Worm (Caenorhabditis elegans) whole organism, dauer: ENCODE data around the gene psf-1.

Experiments used
- unc-62 ChIP-seq: sonication (generic microtip); optimal IDR thresholded peaks from 2 replicates; lab custom pipeline; 2017; ENCODE audit warnings: missing biosample characterization, missing genetic modification reagents, missing genetic modification characterization

psf-1 gene

ce11 chrII:9967999-9968706 lies at the start of gene psf-1, which contains the start of gene R53.4:
Gene psf-1, plus strand, starts transcription at chrII:9968673.
Gene R53.4, minus strand, starts transcription at chrII:9968049.
- TF ChIP-seq unc-62 (GFP tag; lab: Kevin White, UChicago) = no peak

- no peak for TF ChIP-seq unc-62 (GFP tag; lab: Kevin White, UChicago)
Measured at ce11 chrII:9920468-9920867, 48.0 kb upstream of the psf-1 start, which contains the start of gene pho-10. Gene pho-10, minus strand, starts transcription at chrII:9920568.

ce11 chrII:9921622-9922269 lies 46.7 kb upstream of the psf-1 start, which contains the start of gene C05C10.2:
Gene C05C10.2, plus strand, starts transcription at chrII:9922219.
- no peak for TF ChIP-seq unc-62 (GFP tag; lab: Kevin White, UChicago)

ce11 chrII:9928470-9928869 lies 40.0 kb upstream of the psf-1 start:
- no peak for TF ChIP-seq unc-62 (GFP tag; lab: Kevin White, UChicago)

ce11 chrII:9931012-9931411 lies 37.5 kb upstream of the psf-1 start:
- no peak for TF ChIP-seq unc-62 (GFP tag; lab: Kevin White, UChicago)

- no peak for TF ChIP-seq unc-62 (GFP tag; lab: Kevin White, UChicago)
Measured at ce11 chrII:9931476-9931875, 37.0 kb upstream of the psf-1 start, which contains the start of gene pho-11. Gene pho-11, plus strand, starts transcription at chrII:9931849.

ce11 chrII:9933947-9934383 lies 34.5 kb upstream of the psf-1 start:
- no peak for TF ChIP-seq unc-62 (GFP tag; lab: Kevin White, UChicago)

- no peak for TF ChIP-seq unc-62 (GFP tag; lab: Kevin White, UChicago)
Measured at ce11 chrII:9934570-9934969, 33.9 kb upstream of the psf-1 start.

- no peak for TF ChIP-seq unc-62 (GFP tag; lab: Kevin White, UChicago)
Measured at ce11 chrII:9935044-9935599, 33.4 kb upstream of the psf-1 start.

ce11 chrII:9935664-9936063 lies 32.8 kb upstream of the psf-1 start:
- TF ChIP-seq unc-62 (GFP tag; lab: Kevin White, UChicago) = no peak

- no peak for TF ChIP-seq unc-62 (GFP tag; lab: Kevin White, UChicago)
Measured at ce11 chrII:9936859-9937258, 31.6 kb upstream of the psf-1 start, which contains the start of gene C05C10.3. Gene C05C10.3, minus strand, starts transcription at chrII:9936893.

ce11 chrII:9937611-9938010 lies 30.9 kb upstream of the psf-1 start:
- no peak for TF ChIP-seq unc-62 (GFP tag; lab: Kevin White, UChicago)

ce11 chrII:9938877-9939276 lies 29.6 kb upstream of the psf-1 start, which contains the start of the genes C05C10.7 and C05C10.5:
Gene C05C10.7, minus strand, starts transcription at chrII:9938971.
Gene C05C10.5, plus strand, starts transcription at chrII:9939040.
- no peak for TF ChIP-seq unc-62 (GFP tag; lab: Kevin White, UChicago)

ce11 chrII:9940430-9940829 lies 28.0 kb upstream of the psf-1 start, which contains the start of gene ufd-3:
Gene ufd-3, plus strand, starts transcription at chrII:9940753.
- TF ChIP-seq unc-62 (GFP tag; lab: Kevin White, UChicago) = no peak

- no peak for TF ChIP-seq unc-62 (GFP tag; lab: Kevin White, UChicago)
Measured at ce11 chrII:9943246-9943645, 25.2 kb upstream of the psf-1 start.

- no peak for TF ChIP-seq unc-62 (GFP tag; lab: Kevin White, UChicago)
Measured at ce11 chrII:9943837-9944236, 24.6 kb upstream of the psf-1 start, which contains the start of gene flad-1. Gene flad-1, plus strand, starts transcription at chrII:9944137.
